Worm (Caenorhabditis elegans): ENCODE data around the gene C18D11.3.

Gene C18D11.3

ce11 chrIII:11774508-11775000, 48.7 kb upstream of the C18D11.3 start, which contains the start of gene immp-1 (continued):
- no peak for TF ChIP-seq lir-3 (tag; optimal IDR thresholded peaks at IDR 0.05; ENCODE audit: poor library complexity)
- peak; percentile 21 to 55 (median 53) for TF ChIP-seq ceh-82 (tag; optimal IDR thresholded peaks at IDR 0.05)
- TF ChIP-seq nhr-237 (tag; optimal IDR thresholded peaks at IDR 0.05) = no peak
- no peak for TF ChIP-seq lin-39 (tag; optimal IDR thresholded peaks at IDR 0.05)
- TF ChIP-seq nhr-77 (tag; optimal IDR thresholded peaks at IDR 0.05) = no peak
- TF ChIP-seq dsc-1 (tag; optimal IDR thresholded peaks at IDR 0.05) = no peak
- no peak for TF ChIP-seq swsn-7 (tag; optimal IDR thresholded peaks at IDR 0.05)
- TF ChIP-seq mep-1 (tag; optimal IDR thresholded peaks at IDR 0.05) = peak; percentile 79
- 0 out of 2 replicates have a peak, but pooled peaks have one; percentile 21 for TF ChIP-seq ceh-88 (GFP tag; IDR thresholded peaks at IDR 0.05)
- no peak for TF ChIP-seq hpl-2 (GFP tag; optimal IDR thresholded peaks at IDR 0.05)
- no peak for TF ChIP-seq fkh-10 (GFP tag; optimal IDR thresholded peaks at IDR 0.05)
- TF ChIP-seq blmp-1 (tag; optimal IDR thresholded peaks at IDR 0.05) = peak; percentile 98
- peak; percentile 55 to 72 (median 69) for TF ChIP-seq dpl-1 (GFP tag; optimal IDR thresholded peaks at IDR 0.05)
- no peak for TF ChIP-seq ceh-63 (GFP tag; optimal IDR thresholded peaks at IDR 0.05)
- TF ChIP-seq mdl-1 (tag; optimal IDR thresholded peaks at IDR 0.05) = peak in 1 of 2 experiments; percentile 34
- TF ChIP-seq nhr-84 (tag; optimal IDR thresholded peaks at IDR 0.05) = no peak
- TF ChIP-seq unc-30 (tag; optimal IDR thresholded peaks at IDR 0.05) = no peak
- TF ChIP-seq efl-1 (optimal IDR thresholded peaks at IDR 0.05) = peak; percentile 57 to 70
- peak; percentile 68 to 94 for TF ChIP-seq efl-1 (GFP tag; optimal IDR thresholded peaks at IDR 0.05 in 1 of 2)
- peak; percentile 58 for TF ChIP-seq unc-130 (tag; optimal IDR thresholded peaks at IDR 0.05)
- TF ChIP-seq fkh-8 (tag; optimal IDR thresholded peaks at IDR 0.05) = no peak
- TF ChIP-seq unc-86 (tag; optimal IDR thresholded peaks at IDR 0.05) = no peak
- peak; percentile 96 for TF ChIP-seq F16B12.6 (tag; optimal IDR thresholded peaks at IDR 0.05)
- TF ChIP-seq elt-3 (tag; optimal IDR thresholded peaks at IDR 0.05) = peak in 2 of 6 experiments; percentile 25 to 29
- no peak for TF ChIP-seq nhr-28 (tag; optimal IDR thresholded peaks at IDR 0.05)
- peak; percentile 14 for TF ChIP-seq C16A3.4 (tag; optimal IDR thresholded peaks at IDR 0.05)
- TF ChIP-seq fkh-4 (tag; optimal IDR thresholded peaks at IDR 0.05; ENCODE audit: borderline replicate concordance) = no peak

- TF ChIP-seq nhr-237 (tag; optimal IDR thresholded peaks at IDR 0.05) (no peak), tlp-1 (tag; optimal IDR thresholded peaks at IDR 0.05) (no peak), xbp-1 (tag; optimal IDR thresholded peaks at IDR 0.05) (no peak)
Measured at ce11 chrIII:11777321-11777720, 45.9 kb upstream of the C18D11.3 start, which contains the start of gene mdt-21. mdt-21 (plus strand) TSS chrIII:11777621.

DNA sequence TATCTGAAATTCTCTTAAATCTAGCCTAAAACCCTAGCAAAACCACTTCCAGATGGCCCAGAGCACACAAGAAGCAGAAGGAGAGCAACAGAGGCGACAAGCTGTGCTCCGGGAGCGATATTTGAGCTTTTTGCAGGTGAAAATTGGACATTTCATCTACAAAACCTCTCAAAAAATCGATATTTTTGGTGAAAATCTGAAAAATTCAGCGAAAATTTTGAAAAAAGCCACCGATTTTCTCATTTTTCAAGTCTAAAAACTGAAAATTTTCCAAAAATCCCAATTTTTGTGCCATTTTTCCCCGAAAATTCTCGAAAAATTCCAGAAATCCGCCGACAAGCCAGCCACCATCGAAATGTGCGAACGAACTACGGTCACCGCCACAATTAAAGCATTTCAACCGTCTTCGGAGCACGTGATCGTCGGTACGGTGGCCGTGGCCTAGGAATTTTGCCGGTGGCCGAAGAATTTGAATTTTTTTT, 43.0 kb upstream of the C18D11.3 start, which contains the start of gene C24H11.5:
Gene C24H11.5 (plus strand): TSS at position 51 of the 482 bp plus-strand sequence.
- TF ChIP-seq nhr-85 (tag) (no peak), efl-1 (optimal IDR thresholded peaks at IDR 0.05) (no peak), efl-1 (GFP tag; optimal IDR thresholded peaks at IDR 0.05 in 1 of 2) (peak in 1 of 2 experiments; percentile 73)

DNA sequence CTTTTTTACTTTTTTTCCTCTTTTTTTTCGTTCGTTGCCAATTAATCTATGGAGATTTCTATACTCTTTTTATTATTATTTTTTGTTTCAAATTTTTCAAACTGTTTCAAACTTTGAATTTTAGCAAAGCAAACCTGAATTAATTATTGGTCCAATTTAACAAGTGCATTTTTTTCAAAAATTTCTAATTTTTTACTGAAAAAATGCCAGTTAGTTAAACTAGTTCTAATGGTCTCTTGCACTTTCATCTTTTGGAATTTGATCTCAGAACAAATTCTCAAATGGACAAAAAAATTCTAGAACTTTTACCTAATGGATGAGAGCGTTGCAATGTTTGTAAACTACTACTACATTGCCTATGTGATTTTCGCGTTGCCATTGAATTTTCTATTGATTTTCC, 41.4 kb upstream of the C18D11.3 start, which contains the start of gene srd-74:
Gene srd-74 (plus strand): TSS at position 301 of the 400 bp plus-strand sequence.
- no peak for TF ChIP-seq ceh-63 (GFP tag; optimal IDR thresholded peaks at IDR 0.05)
- no peak for TF ChIP-seq lin-35 (GFP tag; optimal IDR thresholded peaks at IDR 0.05)
- TF ChIP-seq unc-130 (tag; optimal IDR thresholded peaks at IDR 0.05) = no peak
- TF ChIP-seq dpl-1 (GFP tag; optimal IDR thresholded peaks at IDR 0.05) = no peak
- no peak for TF ChIP-seq ceh-8 (GFP tag; optimal IDR thresholded peaks at IDR 0.05)
- TF ChIP-seq isw-1 (GFP tag; IDR thresholded peaks at IDR 0.05) = no peak
- no peak for TF ChIP-seq hlh-17 (GFP tag; optimal IDR thresholded peaks at IDR 0.05; ENCODE audit: borderline replicate concordance)
- TF ChIP-seq lir-3 (tag; optimal IDR thresholded peaks at IDR 0.05; ENCODE audit: poor library complexity) = no peak
- TF ChIP-seq ets-5 (GFP tag; IDR thresholded peaks at IDR 0.05) = no peak
- no peak for TF ChIP-seq ceh-82 (tag; optimal IDR thresholded peaks at IDR 0.05)
- no peak for TF ChIP-seq zag-1 (tag; optimal IDR thresholded peaks at IDR 0.05)
- TF ChIP-seq nhr-71 (tag; optimal IDR thresholded peaks at IDR 0.05) = no peak
- no peak for TF ChIP-seq nhr-28 (tag; optimal IDR thresholded peaks at IDR 0.05)
- TF ChIP-seq aly-2 (tag; optimal IDR thresholded peaks at IDR 0.05) = no peak
- TF ChIP-seq nhr-76 (tag; optimal IDR thresholded peaks at IDR 0.05) = no peak
